Worm (Caenorhabditis elegans): ENCODE data around the gene C18H7.12.

The C18H7.12 gene

ce11 chrIV:587729-588128 lies at the start of gene C18H7.12:
C18H7.12 (minus strand) TSS chrIV:587829.
- TF ChIP-seq sma-9 (GFP tag; optimal IDR thresholded peaks at IDR 0.05) (no peak), sma-9 (tag; optimal IDR thresholded peaks at IDR 0.05) (no peak), ama-1 (optimal IDR thresholded peaks at IDR 0.05) (no peak), nhr-21 (tag; optimal IDR thresholded peaks at IDR 0.05) (no peak), sma-3 (GFP tag; optimal IDR thresholded peaks at IDR 0.05) (no peak), lin-39 (tag; optimal IDR thresholded peaks at IDR 0.05) (no peak), crh-2 (tag; optimal IDR thresholded peaks at IDR 0.05) (no peak), nhr-12 (tag; optimal IDR thresholded peaks at IDR 0.05) (no peak), elt-1 (tag; optimal IDR thresholded peaks at IDR 0.05) (no peak), alr-1 (tag; optimal IDR thresholded peaks at IDR 0.05) (no peak), lsy-2 (tag; optimal IDR thresholded peaks at IDR 0.05) (no peak), ztf-4 (tag; optimal IDR thresholded peaks at IDR 0.05) (no peak), peb-1 (tag; optimal IDR thresholded peaks at IDR 0.05) (no peak)

- TF ChIP-seq mdl-1 (tag; optimal IDR thresholded peaks at IDR 0.05): no peak
- no peak for TF ChIP-seq ceh-82 (tag; optimal IDR thresholded peaks at IDR 0.05)
- no peak for TF ChIP-seq fos-1 (tag; optimal IDR thresholded peaks at IDR 0.05)
- TF ChIP-seq nhr-10 (tag; optimal IDR thresholded peaks at IDR 0.05): no peak
- no peak for TF ChIP-seq Y55F3AM.14 (GFP tag; optimal IDR thresholded peaks at IDR 0.05)
- no peak for TF ChIP-seq lin-11 (tag; optimal IDR thresholded peaks at IDR 0.05)
- TF ChIP-seq nhr-129 (tag; optimal IDR thresholded peaks at IDR 0.05): no peak
- TF ChIP-seq ztf-4 (tag; optimal IDR thresholded peaks at IDR 0.05): no peak
- TF ChIP-seq dmd-4 (tag; optimal IDR thresholded peaks at IDR 0.05): no peak
- TF ChIP-seq nhr-6 (tag; optimal IDR thresholded peaks at IDR 0.05): no peak
- no peak for TF ChIP-seq ceh-16 (tag; optimal IDR thresholded peaks at IDR 0.05)
These were observed 45.9 kb upstream of the C18H7.12 start for ce11 chrIV:633565-633964.

ce11 chrIV:631869-632268 lies 44.2 kb upstream of the C18H7.12 start:
- TF ChIP-seq nhr-21 (tag; optimal IDR thresholded peaks at IDR 0.05) (no peak), ceh-82 (tag; optimal IDR thresholded peaks at IDR 0.05) (no peak), nhr-6 (tag; optimal IDR thresholded peaks at IDR 0.05) (no peak), C34F6.9 (tag; optimal IDR thresholded peaks at IDR 0.05) (no peak), lin-11 (tag; optimal IDR thresholded peaks at IDR 0.05) (no peak), sma-9 (GFP tag; optimal IDR thresholded peaks at IDR 0.05) (no peak), sma-9 (tag; optimal IDR thresholded peaks at IDR 0.05) (no peak), dmd-4 (tag; optimal IDR thresholded peaks at IDR 0.05) (no peak), nhr-23 (tag; optimal IDR thresholded peaks at IDR 0.05) (no peak), mdl-1 (tag; optimal IDR thresholded peaks at IDR 0.05) (no peak), F13H6.1 (tag; optimal IDR thresholded peaks at IDR 0.05) (no peak), nhr-12 (tag; optimal IDR thresholded peaks at IDR 0.05) (no peak)

- no peak for TF ChIP-seq nhr-25 (tag; optimal IDR thresholded peaks at IDR 0.05)
- no peak for TF ChIP-seq elt-1 (tag; optimal IDR thresholded peaks at IDR 0.05)
- TF ChIP-seq ztf-1 (GFP tag; conservative IDR thresholded peaks at IDR 0.05): no peak
- TF ChIP-seq aly-2 (tag; optimal IDR thresholded peaks at IDR 0.05): no peak
- no peak for TF ChIP-seq dmd-4 (tag; optimal IDR thresholded peaks at IDR 0.05)
- TF ChIP-seq nhr-11 (tag; optimal IDR thresholded peaks at IDR 0.05): no peak
- no peak for TF ChIP-seq Y55F3AM.14 (GFP tag; optimal IDR thresholded peaks at IDR 0.05)
- TF ChIP-seq nhr-23 (tag; optimal IDR thresholded peaks at IDR 0.05): no peak
These were observed 43.0 kb upstream of the C18H7.12 start for ce11 chrIV:630598-630997.

- no peak for TF ChIP-seq egl-27 (tag; optimal IDR thresholded peaks at IDR 0.05)
- no peak for TF ChIP-seq ztf-4 (tag; optimal IDR thresholded peaks at IDR 0.05)
- no peak for TF ChIP-seq unc-62 (GFP tag; optimal IDR thresholded peaks at IDR 0.05)
- TF ChIP-seq mdl-1 (tag; optimal IDR thresholded peaks at IDR 0.05): no peak
- no peak for TF ChIP-seq nhr-237 (tag; optimal IDR thresholded peaks at IDR 0.05)
- no peak for TF ChIP-seq nhr-77 (tag; optimal IDR thresholded peaks at IDR 0.05)
- TF ChIP-seq R02D3.7 (tag; optimal IDR thresholded peaks at IDR 0.05): no peak
- no peak for TF ChIP-seq lin-39 (tag; optimal IDR thresholded peaks at IDR 0.05)
These were observed 39.6 kb upstream of the C18H7.12 start, which contains the start of gene nhr-76 for ce11 chrIV:627237-627636. nhr-76 (plus strand) TSS chrIV:627537.
